Fruit fly (Drosophila melanogaster): ENCODE results near the gene CG13933.

dm6 chr3L:1742552-1743097, 32.3 kb downstream of the CG13933 start:
- no peak for TF ChIP-seq z (GFP tag; IDR thresholded peaks at IDR 0.05)
- no peak for TF ChIP-seq CG9797 (GFP tag; optimal IDR thresholded peaks at IDR 0.05)
- no peak for TF ChIP-seq CG4404 (GFP tag; IDR thresholded peaks at IDR 0.05)
- no peak for TF ChIP-seq CG8359 (GFP tag; optimal IDR thresholded peaks at IDR 0.05; ENCODE audit: borderline replicate concordance)
- TF ChIP-seq pita (GFP tag; optimal IDR thresholded peaks at IDR 0.05), result no peak
- TF ChIP-seq Hr51 (GFP tag; optimal IDR thresholded peaks at IDR 0.05), result no peak
- TF ChIP-seq phol (tag; optimal IDR thresholded peaks at IDR 0.05), result no peak
- no peak for TF ChIP-seq CG32532 (GFP tag; IDR thresholded peaks at IDR 0.05)
- no peak for TF ChIP-seq bowl (GFP tag; IDR thresholded peaks at IDR 0.05)
- no peak for TF ChIP-seq fru (optimal IDR thresholded peaks at IDR 0.05)
- TF ChIP-seq croc (GFP tag; conservative IDR thresholded peaks at IDR 0.05), result no peak
- no peak for TF ChIP-seq CG10321 (GFP tag; IDR thresholded peaks at IDR 0.05)
